Fruit fly (Drosophila melanogaster) whole organism, embryonic: ENCODE results near the gene Cyt-c1L.

ENCODE experiments used
- Abd-B ChIP-seq: fragments of 200-800 bp; sonication (Bioruptor generic); optimal IDR thresholded peaks from 2 replicates; lab custom pipeline; 2018; ENCODE audit warnings: missing biosample characterization, mild to moderate bottlenecking, missing genetic modification characterization, moderate library complexity
- Aef1 ChIP-seq: fragments of 200-800 bp; sonication (Bioruptor generic); IDR thresholded peaks from 3 replicates; pipeline ENCODE4 v1.3.6; 2022; ENCODE audit warnings: missing biosample characterization, missing genetic modification characterization
- CG10431 ChIP-seq: fragments of 200-800 bp; sonication (Bioruptor generic); optimal IDR thresholded peaks from 3 replicates; lab custom pipeline; 2018; ENCODE audit warnings: missing biosample characterization, mild to moderate bottlenecking, missing genetic modification characterization
- CG11398 ChIP-seq: fragments of 200-800 bp; sonication (Bioruptor generic); optimal IDR thresholded peaks from 2 replicates; lab custom pipeline; 2016; ENCODE audit warnings: missing biosample characterization, missing genetic modification characterization
- CG11723 ChIP-seq: fragments of 200-800 bp; sonication (Bioruptor generic); optimal IDR thresholded peaks from 2 replicates; lab custom pipeline; 2017; ENCODE audit warnings: missing biosample characterization, mild to moderate bottlenecking, missing genetic modification characterization
- CG12219 ChIP-seq: fragments of 200-800 bp; sonication (Bioruptor generic); optimal IDR thresholded peaks from 3 replicates; lab custom pipeline; 2018; ENCODE audit warnings: missing biosample characterization, mild to moderate bottlenecking, missing genetic modification characterization
- CG1529 ChIP-seq: fragments of 200-800 bp; sonication (Bioruptor generic); optimal IDR thresholded peaks from 3 replicates; lab custom pipeline; 2018; ENCODE audit warnings: missing biosample characterization, missing genetic modification characterization
- CG1792 ChIP-seq: fragments of 200-800 bp; sonication (Bioruptor generic); optimal IDR thresholded peaks from 2 replicates; lab custom pipeline; 2016; ENCODE audit warnings: missing biosample characterization, missing genetic modification characterization
- CG1832 ChIP-seq: fragments of 200-800 bp; sonication (Bioruptor generic); optimal IDR thresholded peaks from 2 replicates; lab custom pipeline; 2017; ENCODE audit warnings: missing biosample characterization, mild to moderate bottlenecking, missing genetic modification characterization, inconsistent platforms
- CG18619 ChIP-seq: fragments of 200-800 bp; sonication (Bioruptor generic); optimal IDR thresholded peaks from 3 replicates; lab custom pipeline; 2017; ENCODE audit warnings: missing biosample characterization, mild to moderate bottlenecking, missing genetic modification characterization
- CG2712 ChIP-seq: fragments of 200-800 bp; optimal IDR thresholded peaks from 3 replicates; lab custom pipeline; 2019; ENCODE audit warnings: missing biosample characterization, mild to moderate bottlenecking, missing genetic modification characterization, moderate library complexity
- CG31365 ChIP-seq: fragments of 200-800 bp; sonication (Bioruptor generic); optimal IDR thresholded peaks from 2 replicates; lab custom pipeline; 2018; ENCODE audit warnings: missing biosample characterization, mild to moderate bottlenecking, missing genetic modification characterization
- CG31388 ChIP-seq: fragments of 200-800 bp; sonication (Bioruptor generic); optimal IDR thresholded peaks from 2 replicates; lab custom pipeline; 2016; ENCODE audit warnings: missing biosample characterization, missing genetic modification characterization
- CG3163 ChIP-seq: fragments of 200-800 bp; sonication (Bioruptor generic); optimal IDR thresholded peaks from 3 replicates; lab custom pipeline; 2016; ENCODE audit warnings: missing biosample characterization, missing genetic modification characterization
- CG3407 ChIP-seq: fragments of 200-800 bp; sonication (Bioruptor generic); optimal IDR thresholded peaks from 2 replicates; lab custom pipeline; 2018; ENCODE audit warnings: missing biosample characterization, mild to moderate bottlenecking, missing genetic modification characterization
- CG6654 ChIP-seq: fragments of 200-800 bp; sonication (Bioruptor generic); optimal IDR thresholded peaks from 2 replicates; lab custom pipeline; 2017; ENCODE audit warnings: missing biosample characterization, mild to moderate bottlenecking, missing genetic modification characterization
- CG6683 ChIP-seq: fragments of 200-800 bp; sonication (Bioruptor generic); optimal IDR thresholded peaks from 2 replicates; lab custom pipeline; 2017; ENCODE audit warnings: missing biosample characterization, mild to moderate bottlenecking, missing genetic modification characterization, missing genetic modification reagents
- CG7745 ChIP-seq: fragments of 200-800 bp; sonication (Bioruptor generic); optimal IDR thresholded peaks from 2 replicates; lab custom pipeline; 2018; ENCODE audit warnings: missing biosample characterization, mild to moderate bottlenecking, missing genetic modification characterization, moderate library complexity
- CG7786 ChIP-seq: fragments of 200-800 bp; sonication (Bioruptor generic); optimal IDR thresholded peaks from 2 replicates; lab custom pipeline; 2016; ENCODE audit warnings: missing biosample characterization, missing genetic modification characterization
- CG7839 ChIP-seq: fragments of 200-800 bp; sonication (Bioruptor generic); optimal IDR thresholded peaks from 3 replicates; lab custom pipeline; 2018; ENCODE audit warnings: missing biosample characterization, mild to moderate bottlenecking, missing genetic modification characterization, moderate library complexity
- CG8281 ChIP-seq: fragments of 200-800 bp; sonication (Bioruptor generic); optimal IDR thresholded peaks from 2 replicates; lab custom pipeline; 2018; ENCODE audit warnings: missing biosample characterization, mild to moderate bottlenecking, missing genetic modification characterization, moderate library complexity
- CG8478 ChIP-seq: fragments of >200 bp; optimal IDR thresholded peaks from 2 replicates; lab custom pipeline; 2018
- CG9797 ChIP-seq: fragments of 200-800 bp; sonication (Bioruptor generic); optimal IDR thresholded peaks from 3 replicates; lab custom pipeline; 2018; ENCODE audit warnings: missing biosample characterization, mild to moderate bottlenecking, missing genetic modification characterization
- Camta ChIP-seq: fragments of 200-800 bp; sonication (Bioruptor generic); optimal IDR thresholded peaks from 2 replicates; lab custom pipeline; 2016; ENCODE audit warnings: missing biosample characterization, missing genetic modification characterization
- Chrac-16 ChIP-seq: fragments of 200-800 bp; sonication (Bioruptor generic); optimal IDR thresholded peaks from 3 replicates; lab custom pipeline; 2016; ENCODE audit warnings: missing biosample characterization, missing genetic modification characterization
- Jarid2 ChIP-seq: fragments of 200-800 bp; sonication (Bioruptor generic); optimal IDR thresholded peaks from 3 replicates; lab custom pipeline; 2017; ENCODE audit warnings: mild to moderate bottlenecking, missing biosample characterization, missing genetic modification reagents, missing genetic modification characterization
- Lpt ChIP-seq: fragments of >200 bp; optimal IDR thresholded peaks from 2 replicates; lab custom pipeline; 2018; ENCODE audit warnings: missing biosample characterization, missing genetic modification characterization
- MESR4 ChIP-seq: fragments of 200-800 bp; sonication (Bioruptor generic); optimal IDR thresholded peaks from 2 replicates; lab custom pipeline; 2018; ENCODE audit warnings: missing biosample characterization, mild to moderate bottlenecking, missing genetic modification characterization, moderate library complexity
- NFAT ChIP-seq: fragments of 200-800 bp; sonication (Bioruptor generic); IDR thresholded peaks from 2 replicates; pipeline ENCODE4 v1.3.6; 2022; ENCODE audit warnings: missing biosample characterization, missing genetic modification characterization
- Nf-YC ChIP-seq: fragments of 200-800 bp; optimal IDR thresholded peaks from 3 replicates; lab custom pipeline; 2019; ENCODE audit warnings: missing biosample characterization, mild to moderate bottlenecking, missing genetic modification characterization, moderate library complexity
- Ravus ChIP-seq: fragments of 200-800 bp; sonication (Bioruptor generic); IDR thresholded peaks from 2 replicates; pipeline ENCODE4 v1.3.6; 2022; ENCODE audit warnings: missing biosample characterization, missing genetic modification characterization
- Ssrp ChIP-seq: fragments of 200-800 bp; sonication (Bioruptor generic); optimal IDR thresholded peaks from 2 replicates; lab custom pipeline; 2018; ENCODE audit warnings: missing biosample characterization, mild to moderate bottlenecking, missing genetic modification characterization, moderate library complexity
- ac ChIP-seq: fragments of 200-800 bp; sonication (Bioruptor generic); optimal IDR thresholded peaks from 3 replicates; lab custom pipeline; 2017; ENCODE audit warnings: missing biosample characterization, mild to moderate bottlenecking, missing genetic modification characterization
- cas ChIP-seq: fragments of 200-800 bp; sonication (Bioruptor generic); IDR thresholded peaks from 2 replicates; pipeline ENCODE4 v1.3.6; 2022; ENCODE audit warnings: missing biosample characterization, missing genetic modification characterization
- cato ChIP-seq: fragments of 200-800 bp; sonication (Bioruptor generic); optimal IDR thresholded peaks from 2 replicates; lab custom pipeline; 2016; ENCODE audit warnings: missing biosample characterization, missing genetic modification characterization, borderline replicate concordance
- cg ChIP-seq: fragments of 200-800 bp; sonication (Bioruptor generic); optimal IDR thresholded peaks from 3 replicates; lab custom pipeline; 2019; ENCODE audit warnings: missing biosample characterization, mild to moderate bottlenecking, missing genetic modification characterization, moderate library complexity
- dmrt99B ChIP-seq: fragments of 200-800 bp; sonication (Bioruptor generic); optimal IDR thresholded peaks from 2 replicates; lab custom pipeline; 2018; ENCODE audit warnings: missing biosample characterization, mild to moderate bottlenecking, missing genetic modification characterization, moderate library complexity
- eyg ChIP-seq: fragments of 200-800 bp; sonication (Bioruptor generic); optimal IDR thresholded peaks from 3 replicates; lab custom pipeline; 2016; ENCODE audit warnings: missing biosample characterization, missing genetic modification characterization
- fd64A ChIP-seq: fragments of 200-800 bp; sonication (Bioruptor generic); optimal IDR thresholded peaks from 3 replicates; lab custom pipeline; 2018; ENCODE audit warnings: missing biosample characterization, mild to moderate bottlenecking, missing genetic modification characterization
- gt ChIP-seq: fragments of 200-800 bp; sonication (Bioruptor generic); IDR thresholded peaks from 2 replicates; pipeline ENCODE4 v1.3.6; 2022; ENCODE audit warnings: missing biosample characterization, missing genetic modification characterization
- her ChIP-seq: fragments of 200-800 bp; sonication (Bioruptor generic); optimal IDR thresholded peaks from 2 replicates; lab custom pipeline; 2016; ENCODE audit warnings: missing biosample characterization, missing genetic modification characterization
- ind ChIP-seq: fragments of 200-800 bp; sonication (Bioruptor generic); optimal IDR thresholded peaks from 3 replicates; lab custom pipeline; 2016; ENCODE audit warnings: missing biosample characterization, missing genetic modification characterization
- inv ChIP-seq: fragments of 200-800 bp; sonication (Bioruptor generic); IDR thresholded peaks from 2 replicates; pipeline ENCODE4 v1.3.6; 2022; ENCODE audit warnings: missing biosample characterization, missing genetic modification characterization; ENCODE audit not compliant: partially characterized antibody
- jigr1 ChIP-seq: fragments of 200-800 bp; sonication (Bioruptor generic); IDR thresholded peaks from 3 replicates; pipeline ENCODE4 v1.3.6; 2022; ENCODE audit warnings: missing biosample characterization, missing genetic modification characterization
- kah ChIP-seq: fragments of 200-800 bp; sonication (Bioruptor generic); optimal IDR thresholded peaks from 2 replicates; lab custom pipeline; 2018; ENCODE audit warnings: missing biosample characterization, mild to moderate bottlenecking, missing genetic modification characterization
- mirr ChIP-seq: fragments of 200-800 bp; sonication (Bioruptor generic); optimal IDR thresholded peaks from 3 replicates; lab custom pipeline; 2018; ENCODE audit warnings: missing biosample characterization, mild to moderate bottlenecking, missing genetic modification characterization
- onecut ChIP-seq: fragments of 200-800 bp; sonication (Bioruptor generic); IDR thresholded peaks from 2 replicates; pipeline ENCODE4 v1.3.6; 2022; ENCODE audit warnings: missing biosample characterization, missing genetic modification characterization
- otp ChIP-seq: fragments of 200-800 bp; sonication (Bioruptor generic); IDR thresholded peaks from 3 replicates; pipeline ENCODE4, ENCODE4 v1.3.6; 2022; ENCODE audit warnings: missing biosample characterization, missing genetic modification characterization
- stwl ChIP-seq: fragments of 200-800 bp; sonication (Bioruptor generic); optimal IDR thresholded peaks from 3 replicates; lab custom pipeline; 2018; ENCODE audit warnings: missing biosample characterization, mild to moderate bottlenecking, missing genetic modification characterization, moderate library complexity
- sug ChIP-seq: fragments of 200-800 bp; optimal IDR thresholded peaks from 2 replicates; lab custom pipeline; 2019; ENCODE audit warnings: missing biosample characterization, mild to moderate bottlenecking, missing genetic modification characterization, moderate library complexity
- vfl ChIP-seq: fragments of 200-800 bp; sonication (Bioruptor generic); optimal IDR thresholded peaks from 2 replicates; lab custom pipeline; 2016; ENCODE audit warnings: missing biosample characterization, missing genetic modification characterization

The Cyt-c1L gene

DNA sequence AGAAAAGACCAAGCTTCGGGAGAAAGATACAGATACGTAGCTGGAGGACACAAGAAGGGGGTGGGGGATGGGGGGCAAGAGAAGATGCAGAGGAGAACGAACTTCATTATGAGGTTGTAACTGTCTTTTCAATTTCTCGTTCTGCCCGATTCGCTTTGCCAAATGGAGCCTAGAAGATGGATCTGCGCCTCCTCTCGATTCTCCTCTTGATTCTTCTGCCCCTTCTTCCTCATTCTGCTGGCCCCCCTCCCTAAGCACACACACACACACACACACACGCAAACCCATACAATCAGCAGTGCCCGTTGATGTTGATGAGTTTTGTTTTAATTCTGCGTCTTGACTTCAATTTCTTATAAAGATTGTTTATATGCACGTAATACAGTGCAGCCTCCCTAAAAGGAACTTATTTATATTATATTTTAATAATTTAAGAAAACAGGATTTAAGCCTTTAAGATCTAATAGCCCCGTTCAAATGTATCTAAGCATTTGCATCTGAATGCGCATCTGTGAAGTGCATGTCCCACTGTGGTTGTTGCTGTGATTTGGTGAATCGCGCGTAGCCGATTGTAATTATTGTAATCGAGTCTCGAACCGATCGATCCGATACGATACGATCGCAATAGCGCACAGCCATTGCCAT lies 3.2 kb upstream of the Cyt-c1L start (continued):
- no peak for TF ChIP-seq vfl (GFP tag; lab: Kevin White, UChicago)
- TF ChIP-seq CG11398 (GFP tag; lab: Kevin White, UChicago): no peak
- TF ChIP-seq CG6683 (GFP tag; lab: Kevin White, UChicago): no peak
- peak; percentile 63; the same call in 1 of the 3 replicates for TF ChIP-seq otp
- TF ChIP-seq inv: no peak
- TF ChIP-seq CG31365 (tag; lab: Kevin White, UChicago): no peak
- TF ChIP-seq ac (GFP tag; lab: Kevin White, UChicago): no peak
- peak; percentile 1; the same call in 1 of the 2 replicates for TF ChIP-seq Ravus (GFP tag; lab: Robert Waterston, UW)
- TF ChIP-seq CG31388 (GFP tag; lab: Kevin White, UChicago): no peak
- TF ChIP-seq Camta (GFP tag; lab: Kevin White, UChicago): no peak
- TF ChIP-seq Abd-B (GFP tag; lab: Kevin White, UChicago): peak; percentile 75
- no peak for TF ChIP-seq CG7745 (tag; lab: Kevin White, UChicago)
- no peak for TF ChIP-seq CG6654 (GFP tag; lab: Kevin White, UChicago)
- no peak for TF ChIP-seq eyg (GFP tag; lab: Kevin White, UChicago)
- TF ChIP-seq CG7839 (tag; lab: Kevin White, UChicago): peak; percentile 70
- peak; percentile 54 for TF ChIP-seq cg
- TF ChIP-seq CG10431 (GFP tag; lab: Kevin White, UChicago): peak; percentile 34
- peak; percentile 47 for TF ChIP-seq Chrac-16 (GFP tag; lab: Kevin White, UChicago)
- peak; percentile 76 for TF ChIP-seq onecut (GFP tag; lab: Robert Waterston, UW)
- peak; percentile 39 for TF ChIP-seq CG12219 (GFP tag; lab: Kevin White, UChicago)
- TF ChIP-seq Nf-YC: peak; percentile 39
- no peak for TF ChIP-seq CG7786 (GFP tag; lab: Kevin White, UChicago)
- TF ChIP-seq dmrt99B (tag; lab: Kevin White, UChicago): peak; percentile 73
- TF ChIP-seq CG3407 (GFP tag; lab: Kevin White, UChicago): peak; percentile 5
- TF ChIP-seq cato (GFP tag; lab: Kevin White, UChicago): no peak
- TF ChIP-seq MESR4 (GFP tag; lab: Kevin White, UChicago): no peak
- peak; percentile 70 for TF ChIP-seq ind (GFP tag; lab: Kevin White, UChicago)
- no peak for TF ChIP-seq mirr (GFP tag; lab: Kevin White, UChicago)
- TF ChIP-seq Lpt: no peak
- TF ChIP-seq CG2712 (tag; lab: Kevin White, UChicago): peak; percentile 69
- no peak for TF ChIP-seq fd64A
- peak; percentile 24 for TF ChIP-seq CG11723 (GFP tag; lab: Kevin White, UChicago)
- TF ChIP-seq CG1529: no peak
- peak; percentile 38 for TF ChIP-seq sug (tag; lab: Kevin White, UChicago)
- no peak for TF ChIP-seq her
- 0 out of 2 replicates have a peak, but pooled peaks have one; percentile 26 for TF ChIP-seq NFAT (GFP tag; lab: Robert Waterston, UW)
- TF ChIP-seq Aef1: peak; percentile 76
- peak; percentile 51 for TF ChIP-seq Ssrp (tag; lab: Kevin White, UChicago)
- no peak for TF ChIP-seq Jarid2 (GFP tag; lab: Kevin White, UChicago)
- no peak for TF ChIP-seq kah (GFP tag; lab: Kevin White, UChicago)
- TF ChIP-seq CG3163: no peak
- no peak for TF ChIP-seq cas (GFP tag; lab: Robert Waterston, UW)
- peak; percentile 9 for TF ChIP-seq CG18619 (GFP tag; lab: Kevin White, UChicago)
- TF ChIP-seq stwl (tag; lab: Kevin White, UChicago): no peak
- TF ChIP-seq CG9797 (GFP tag; lab: Kevin White, UChicago): no peak
- no peak for TF ChIP-seq CG1792 (GFP tag; lab: Kevin White, UChicago)
- no peak for TF ChIP-seq gt
- TF ChIP-seq jigr1 (GFP tag; lab: Robert Waterston, UW): no peak
- no peak for TF ChIP-seq CG1832 (GFP tag; lab: Kevin White, UChicago)
- TF ChIP-seq CG8478 (lab: Kevin White, UChicago): no peak
- TF ChIP-seq CG8281 (tag; lab: Kevin White, UChicago): peak; percentile 13
